Worm (Caenorhabditis elegans) whole organism, young adult: ENCODE results near the gene cpar-1.
A peak's percentile ranks its signal among the peaks of the same experiment; 100 is the strongest.

ENCODE experiments used
- B0035.1 ChIP-seq: sonication (generic microtip); optimal IDR thresholded peaks from 2 replicates; lab custom pipeline; 2016; ENCODE audit warnings: missing genetic modification characterization, mild to moderate bottlenecking, missing compliant biosample characterization, missing genotype, missing genetic modification reagents
- B0261.1 ChIP-seq: sonication (generic microtip); optimal IDR thresholded peaks from 2 replicates; lab custom pipeline; 2016; ENCODE audit warnings: mild to moderate bottlenecking, missing genetic modification characterization, moderate library complexity, missing compliant biosample characterization
- F10E7.11 ChIP-seq: sonication (generic microtip); optimal IDR thresholded peaks from 2 replicates; lab custom pipeline; 2017; ENCODE audit warnings: mild to moderate bottlenecking, missing genetic modification characterization, moderate library complexity, missing compliant biosample characterization
- F22D6.2 ChIP-seq: sonication (generic microtip); optimal IDR thresholded peaks from 2 replicates; lab custom pipeline; 2016; ENCODE audit warnings: mild to moderate bottlenecking, missing genetic modification characterization, missing compliant biosample characterization
- F23B12.7 ChIP-seq: sonication (generic microtip); optimal IDR thresholded peaks from 2 replicates; lab custom pipeline; 2017; ENCODE audit warnings: missing genetic modification characterization, mild to moderate bottlenecking, missing compliant biosample characterization, antibody characterized with exemption, moderate library complexity; ENCODE audit not compliant: insufficient read depth
- F37B4.10 ChIP-seq: fragments of 200-800 bp; sonication (Bioruptor generic); IDR thresholded peaks from 2 replicates; pipeline ENCODE4 v1.3.6; 2022; ENCODE audit warnings: missing genetic modification characterization, missing compliant biosample characterization
- F39B2.1 ChIP-seq: fragments of 200-800 bp; sonication (Bioruptor generic); IDR thresholded peaks from 2 replicates; pipeline ENCODE4 v1.3.6; 2022; ENCODE audit warnings: missing genetic modification reagents, missing genetic modification characterization, missing compliant biosample characterization
- F52B5.7 ChIP-seq: sonication (generic microtip); optimal IDR thresholded peaks from 2 replicates; lab custom pipeline; 2016; ENCODE audit warnings: mild to moderate bottlenecking, missing genetic modification characterization, missing compliant biosample characterization
- F57C9.4 ChIP-seq: sonication (generic microtip); optimal IDR thresholded peaks from 2 replicates; lab custom pipeline; 2017; ENCODE audit warnings: mild to moderate bottlenecking, missing genetic modification characterization, missing compliant biosample characterization
- K12H6.12 ChIP-seq: fragments of 200-800 bp; sonication (Bioruptor generic); optimal IDR thresholded peaks from 2 replicates; lab custom pipeline; 2018; ENCODE audit warnings: mild to moderate bottlenecking, missing genetic modification characterization, missing compliant biosample characterization
- T26A5.8 ChIP-seq: sonication (generic microtip); optimal IDR thresholded peaks from 2 replicates; lab custom pipeline; 2016; ENCODE audit warnings: missing genetic modification characterization, missing compliant biosample characterization
- Y56A3A.18 ChIP-seq: fragments of 200-800 bp; sonication (Bioruptor generic); IDR thresholded peaks from 2 replicates; pipeline ENCODE4 v1.3.6; 2022; ENCODE audit warnings: missing genetic modification reagents, missing genetic modification characterization, missing compliant biosample characterization
- Y95B8A.8 ChIP-seq: fragments of 200-800 bp; sonication (Bioruptor generic); IDR thresholded peaks from 2 replicates; pipeline ENCODE4 v1.3.6; 2022; ENCODE audit warnings: missing genetic modification reagents, missing genetic modification characterization, missing compliant biosample characterization
- aptf-2 ChIP-seq: fragments of 200-800 bp; sonication (Bioruptor generic); conservative IDR thresholded peaks from 2 replicates; pipeline ENCODE4 v1.3.6; 2022; ENCODE audit warnings: missing genetic modification reagents, missing genetic modification characterization, missing compliant biosample characterization
- cebp-1 ChIP-seq, 2 experiments: fragments of 200-800 bp in 1 of 2; sonication (Bioruptor generic) in 1 of 2; sonication (generic microtip) in 1 of 2; IDR thresholded peaks in 1 of 2; optimal IDR thresholded peaks in 1 of 2; 2 replicates each; pipeline versions ENCODE4 v1.3.6 to Lab custom; 2017 to 2022; ENCODE audit warnings: missing compliant biosample characterization in 2 of 2, missing genetic modification characterization in 2 of 2, mild to moderate bottlenecking in 1 of 2, missing genetic modification reagents in 1 of 2, moderate library complexity in 1 of 2
- cebp-2 ChIP-seq: fragments of 200-800 bp; sonication (Bioruptor generic); IDR thresholded peaks from 2 replicates; pipeline ENCODE4 v1.3.6; 2022; ENCODE audit warnings: missing genetic modification characterization, missing compliant biosample characterization
- ceh-100 ChIP-seq: fragments of 200-800 bp; sonication (Bioruptor generic); IDR thresholded peaks from 2 replicates; pipeline ENCODE4 v1.3.6; 2022; ENCODE audit warnings: missing genetic modification reagents, missing genetic modification characterization, missing compliant biosample characterization
- ceh-79 ChIP-seq: sonication (generic microtip); optimal IDR thresholded peaks from 2 replicates; lab custom pipeline; 2017; ENCODE audit warnings: mild to moderate bottlenecking, missing genetic modification characterization, missing compliant biosample characterization
- ceh-91 ChIP-seq: fragments of 200-800 bp; sonication (Bioruptor generic); IDR thresholded peaks from 2 replicates; pipeline ENCODE4 v1.3.6; 2022; ENCODE audit warnings: missing genetic modification reagents, missing genetic modification characterization, missing compliant biosample characterization
- chd-7 ChIP-seq: sonication (generic microtip); optimal IDR thresholded peaks from 2 replicates; lab custom pipeline; 2016; ENCODE audit warnings: mild to moderate bottlenecking, missing genetic modification characterization, moderate library complexity, missing compliant biosample characterization
- die-1 ChIP-seq: sonication (generic microtip); optimal IDR thresholded peaks from 2 replicates; lab custom pipeline; 2016; ENCODE audit warnings: missing genotype, mild to moderate bottlenecking, missing genetic modification characterization, missing compliant biosample characterization
- egrh-3 ChIP-seq: fragments of 200-800 bp; sonication (Bioruptor generic); IDR thresholded peaks from 2 replicates; pipeline ENCODE4 v1.3.6; 2022; ENCODE audit warnings: missing genetic modification reagents, missing genetic modification characterization, missing compliant biosample characterization
- ekl-4 ChIP-seq: fragments of 200-800 bp; sonication (Bioruptor generic); IDR thresholded peaks from 2 replicates; pipeline ENCODE4 v1.3.6; 2022; ENCODE audit warnings: missing genetic modification reagents, missing genetic modification characterization, missing compliant biosample characterization
- gei-17 ChIP-seq: fragments of 200-800 bp; sonication (Bioruptor generic); optimal IDR thresholded peaks from 2 replicates; lab custom pipeline; 2018; ENCODE audit warnings: mild to moderate bottlenecking, missing genetic modification characterization, missing compliant biosample characterization
- hlh-12 ChIP-seq: sonication (generic microtip); optimal IDR thresholded peaks from 2 replicates; lab custom pipeline; 2016; ENCODE audit warnings: missing genetic modification characterization, missing compliant biosample characterization
- hsf-1 ChIP-seq: fragments of 200-800 bp; sonication (Bioruptor generic); IDR thresholded peaks from 2 replicates; pipeline ENCODE4 v1.3.6; 2022; ENCODE audit warnings: missing genetic modification reagents, missing genetic modification characterization, missing compliant biosample characterization
- lin-26 ChIP-seq: fragments of 200-800 bp; sonication (Bioruptor generic); IDR thresholded peaks from 2 replicates; pipeline ENCODE4 v1.3.6; 2022; ENCODE audit warnings: missing genetic modification reagents, missing genetic modification characterization, missing compliant biosample characterization
- lin-54 ChIP-seq: fragments of 200-800 bp; sonication (Bioruptor generic); optimal IDR thresholded peaks from 2 replicates; lab custom pipeline; 2018; ENCODE audit warnings: mild to moderate bottlenecking, missing genetic modification characterization, missing compliant biosample characterization
- madf-6 ChIP-seq: fragments of 200-800 bp; sonication (Bioruptor generic); IDR thresholded peaks from 2 replicates; pipeline ENCODE4 v1.3.6; 2022; ENCODE audit warnings: missing genetic modification reagents, missing genetic modification characterization, missing compliant biosample characterization
- madf-8 ChIP-seq: fragments of 200-800 bp; sonication (Bioruptor generic); conservative IDR thresholded peaks from 2 replicates; pipeline ENCODE4 v1.3.6; 2022; ENCODE audit warnings: missing genetic modification reagents, missing genetic modification characterization, missing compliant biosample characterization
- mcd-1 ChIP-seq: fragments of 200-800 bp; sonication (Bioruptor generic); IDR thresholded peaks from 2 replicates; pipeline ENCODE4 v1.3.6; 2022; ENCODE audit warnings: missing genetic modification reagents, missing genetic modification characterization, missing compliant biosample characterization
- mes-4 ChIP-seq: sonication (generic microtip); optimal IDR thresholded peaks from 2 replicates; lab custom pipeline; 2016; ENCODE audit warnings: missing genotype, missing genetic modification characterization, missing compliant biosample characterization
- nhr-27 ChIP-seq: fragments of 200-800 bp; sonication (Bioruptor generic); optimal IDR thresholded peaks from 2 replicates; lab custom pipeline; 2018; ENCODE audit warnings: mild to moderate bottlenecking, missing genetic modification characterization, moderate library complexity, missing compliant biosample characterization
- pbrm-1 ChIP-seq: fragments of 200-800 bp; sonication (Bioruptor generic); IDR thresholded peaks from 2 replicates; pipeline ENCODE4 v1.3.6; 2022; ENCODE audit warnings: missing genetic modification reagents, missing genetic modification characterization, missing compliant biosample characterization
- rec-8 ChIP-seq, 2 experiments: sonication (generic microtip); optimal IDR thresholded peaks; 2 replicates each; lab custom pipeline; 2016; ENCODE audit warnings: mild to moderate bottlenecking in 2 of 2, missing genetic modification characterization in 2 of 2, missing genetic modification reagents in 2 of 2, missing genotype in 2 of 2, missing biosample characterization in 1 of 2, missing compliant biosample characterization in 1 of 2, moderate library complexity in 1 of 2
- snpc-1.1 ChIP-seq: sonication (generic microtip); optimal IDR thresholded peaks from 2 replicates; lab custom pipeline; 2017; ENCODE audit warnings: missing genetic modification characterization, mild to moderate bottlenecking, missing compliant biosample characterization, antibody characterized with exemption, moderate library complexity, missing genotype, missing genetic modification reagents; ENCODE audit not compliant: insufficient read depth
- snpc-1.3 ChIP-seq: sonication (generic microtip); optimal IDR thresholded peaks from 2 replicates; lab custom pipeline; 2017; ENCODE audit warnings: missing genetic modification characterization, mild to moderate bottlenecking, missing compliant biosample characterization, antibody characterized with exemption, moderate library complexity, missing genotype, missing genetic modification reagents; ENCODE audit not compliant: insufficient read depth
- somi-1 ChIP-seq: fragments of 200-800 bp; sonication (Bioruptor generic); optimal IDR thresholded peaks from 2 replicates; lab custom pipeline; 2018; ENCODE audit warnings: mild to moderate bottlenecking, missing genetic modification characterization, missing compliant biosample characterization
- tbp1 ChIP-seq: fragments of 200-800 bp; sonication (Bioruptor generic); optimal IDR thresholded peaks from 2 replicates; lab custom pipeline; 2018; ENCODE audit warnings: mild to moderate bottlenecking, missing genetic modification characterization, missing compliant biosample characterization
- tlf-1 ChIP-seq: fragments of 200-800 bp; sonication (Bioruptor generic); optimal IDR thresholded peaks from 2 replicates; lab custom pipeline; 2018; ENCODE audit warnings: mild to moderate bottlenecking, missing genetic modification characterization, missing compliant biosample characterization
- unc-62 ChIP-seq: fragments of 150-350 bp; optimal IDR thresholded peaks from 2 replicates; lab custom pipeline; 2014; ENCODE audit warnings: missing biosample characterization, missing genetic modification reagents, missing genetic modification characterization
- zfh-2 ChIP-seq: fragments of 200-800 bp; sonication (Bioruptor generic); conservative IDR thresholded peaks from 2 replicates; pipeline ENCODE4 v1.3.6; 2022; ENCODE audit warnings: missing genetic modification reagents, missing genetic modification characterization, missing compliant biosample characterization
- ztf-18 ChIP-seq: sonication (generic microtip); optimal IDR thresholded peaks from 2 replicates; lab custom pipeline; 2016; ENCODE audit warnings: missing genotype, mild to moderate bottlenecking, missing genetic modification characterization, missing compliant biosample characterization
- ztf-25 ChIP-seq: fragments of 200-800 bp; sonication (Bioruptor generic); IDR thresholded peaks from 2 replicates; pipeline ENCODE4 v1.3.6; 2022; ENCODE audit warnings: missing genetic modification reagents, missing genetic modification characterization, missing compliant biosample characterization
- ztf-3 ChIP-seq: fragments of 200-800 bp; sonication (Bioruptor generic); optimal IDR thresholded peaks from 2 replicates; lab custom pipeline; 2018; ENCODE audit warnings: mild to moderate bottlenecking, missing genetic modification characterization, missing compliant biosample characterization

The cpar-1 gene

DNA sequence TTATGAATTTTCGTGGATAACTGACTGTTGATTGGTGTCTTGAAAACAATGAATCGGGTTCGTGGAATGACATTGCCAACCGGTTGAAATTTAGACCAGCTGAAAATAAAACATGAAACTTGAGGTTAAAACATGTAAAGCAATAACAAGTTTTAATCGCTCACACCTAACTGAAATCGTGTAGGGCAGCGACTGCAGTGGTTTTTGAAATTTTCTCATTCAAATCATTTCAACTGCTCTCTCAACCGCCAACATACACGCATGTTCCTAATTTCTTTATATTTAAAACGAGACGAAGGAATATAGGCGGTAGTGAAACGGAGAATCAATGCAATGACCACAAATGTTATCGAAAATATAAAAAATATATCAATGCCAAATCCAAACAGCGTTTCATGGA lies 9.0 kb downstream of the cpar-1 start (continued):
- TF ChIP-seq lin-26 (GFP tag; lab: Robert Waterston, UW) (peak; percentile 57; the same call in 1 of the 2 replicates), rec-8 (tag; optimal IDR thresholded peaks at IDR 0.05; lab: Kevin White, UChicago) (no peak), zfh-2 (GFP tag; lab: Robert Waterston, UW) (no peak), snpc-1.3 (peak; percentile 39), cebp-1 (GFP tag; IDR thresholded peaks at IDR 0.05; lab: Robert Waterston, UW) (no peak), cebp-1 (tag; optimal IDR thresholded peaks at IDR 0.05; lab: Kevin White, UChicago) (no peak), ekl-4 (GFP tag; lab: Robert Waterston, UW) (peak; percentile 30; the same call in 1 of the 2 replicates), F52B5.7 (tag; lab: Kevin White, UChicago) (no peak), ztf-25 (GFP tag; lab: Robert Waterston, UW) (no peak), lin-54 (peak; percentile 37), egrh-3 (GFP tag; lab: Robert Waterston, UW) (no peak), unc-62 (GFP tag; lab: Kevin White, UChicago) (no peak), hsf-1 (GFP tag; lab: Robert Waterston, UW) (0 out of 2 replicates have a peak, but pooled peaks have one; percentile 34), nhr-27 (tag; lab: Kevin White, UChicago) (no peak), die-1 (no peak)

DNA sequence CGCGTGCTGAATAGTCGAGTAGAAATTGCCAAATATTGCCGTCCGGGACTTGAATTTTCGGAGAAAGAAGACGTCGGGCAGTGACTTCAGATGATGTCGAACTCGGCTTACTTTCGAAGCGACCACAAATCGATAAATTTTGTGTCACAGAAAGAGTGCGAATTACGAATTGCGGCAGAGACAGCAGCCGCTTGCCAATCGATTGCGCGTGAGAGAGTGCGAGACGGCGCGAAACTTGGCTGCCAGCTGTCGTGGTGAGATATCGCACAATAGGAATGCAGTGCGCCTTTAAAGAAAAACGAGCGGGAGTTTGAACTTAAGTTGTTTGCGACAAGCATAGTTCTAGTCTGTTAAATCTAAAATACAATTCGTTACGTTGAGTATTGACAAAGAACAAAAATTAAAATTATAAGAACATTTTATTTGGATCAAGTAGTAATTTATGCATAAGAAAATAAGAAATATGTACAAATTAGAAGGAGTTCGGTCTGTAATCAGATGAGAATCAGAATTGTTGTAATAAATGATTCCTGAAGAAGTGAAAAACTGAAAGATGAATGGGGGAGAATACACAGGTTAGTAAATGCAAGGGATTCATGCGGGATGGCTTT lies 9.7 kb downstream of the cpar-1 start, which contains the start of gene pir-2:
Gene pir-2, minus strand, starts transcription at position 218 of the 611 bp plus-strand sequence.
- TF ChIP-seq F10E7.11 (tag; lab: Kevin White, UChicago) (no peak), F39B2.1 (GFP tag; lab: Robert Waterston, UW) (no peak), aptf-2 (GFP tag; lab: Robert Waterston, UW) (0 out of 2 replicates have a peak, but pooled peaks have one; percentile 36), somi-1 (GFP tag; lab: Kevin White, UChicago) (no peak), tlf-1 (GFP tag; lab: Kevin White, UChicago) (no peak), die-1 (no peak), K12H6.12 (tag; lab: Kevin White, UChicago) (peak; percentile 40), gei-17 (GFP tag; lab: Kevin White, UChicago) (no peak), madf-8 (GFP tag; lab: Robert Waterston, UW) (peak; percentile 52), B0035.1 (tag; lab: Kevin White, UChicago) (no peak), snpc-1.1 (no peak), mcd-1 (GFP tag; lab: Robert Waterston, UW) (peak; percentile 80), tbp1 (peak; percentile 43), zfh-2 (GFP tag; lab: Robert Waterston, UW) (no peak; the same call in 1 of the 2 replicates), hlh-12 (tag; lab: Kevin White, UChicago) (no peak), B0261.1 (tag; lab: Kevin White, UChicago) (no peak), F57C9.4 (tag; lab: Kevin White, UChicago) (no peak), F22D6.2 (no peak), ztf-18 (tag; lab: Kevin White, UChicago) (peak; percentile 46), F23B12.7 (tag; lab: Kevin White, UChicago) (peak; percentile 23), Y56A3A.18 (GFP tag; lab: Robert Waterston, UW) (no peak), madf-6 (GFP tag; lab: Robert Waterston, UW) (peak; percentile 85), T26A5.8 (tag; lab: Kevin White, UChicago) (no peak), chd-7 (tag; lab: Kevin White, UChicago) (no peak), cebp-2 (GFP tag; lab: Robert Waterston, UW) (no peak), ceh-91 (GFP tag; lab: Robert Waterston, UW) (peak; percentile 73), ceh-100 (GFP tag; lab: Robert Waterston, UW) (0 out of 2 replicates have a peak, but pooled peaks have one; percentile 20), ztf-3 (no peak), hsf-1 (GFP tag; lab: Robert Waterston, UW) (no peak), egrh-3 (GFP tag; lab: Robert Waterston, UW) (0 out of 2 replicates have a peak, but pooled peaks have one; percentile 9), Y95B8A.8 (no peak), F37B4.10 (GFP tag; lab: Robert Waterston, UW) (no peak), mes-4 (tag; lab: Kevin White, UChicago) (no peak), ceh-79 (no peak), pbrm-1 (GFP tag; lab: Robert Waterston, UW) (peak; percentile 79)
